Worm (Caenorhabditis elegans): Measurements from ENCODE around the gene F56D5.9.
A peak's percentile ranks its signal among the peaks of the same experiment; 100 is the strongest.

- TF ChIP-seq madf-6 (GFP tag; IDR thresholded peaks at IDR 0.05) (no peak), snpc-4 (GFP tag; optimal IDR thresholded peaks at IDR 0.05) (no peak), snpc-4 (tag; optimal IDR thresholded peaks at IDR 0.05) (no peak), ztf-3 (GFP tag; optimal IDR thresholded peaks at IDR 0.05) (no peak), cebp-1 (GFP tag; IDR thresholded peaks at IDR 0.05) (peak; percentile 93), cebp-1 (tag; optimal IDR thresholded peaks at IDR 0.05) (peak; percentile 93), snpc-1.1 (tag; optimal IDR thresholded peaks at IDR 0.05; ENCODE audit: insufficient read depth) (no peak), zim-3 (tag; optimal IDR thresholded peaks at IDR 0.05) (no peak), mes-4 (tag; optimal IDR thresholded peaks at IDR 0.05) (no peak), hmg-1.2 (GFP tag; IDR thresholded peaks at IDR 0.05) (no peak), hrde-1 (tag; optimal IDR thresholded peaks at IDR 0.05; ENCODE audit: borderline replicate concordance) (no peak), lin-26 (GFP tag; IDR thresholded peaks at IDR 0.05) (no peak), nhr-179 (tag; optimal IDR thresholded peaks at IDR 0.05) (no peak)
These were observed 51.2 kb downstream of the F56D5.9 start, which contains the start of gene fbxc-58 for ce11 chrIV:9371126-9371525.
